Fruit fly (Drosophila melanogaster) whole organism, embryonic: ENCODE results near the gene Cp16.
A peak's percentile ranks its signal among the peaks of the same experiment; 100 is the strongest.

Experiments used
- Abd-B ChIP-seq: fragments of 200-800 bp; sonication (Bioruptor generic); optimal IDR thresholded peaks from 2 replicates; lab custom pipeline; 2018; ENCODE audit warnings: missing biosample characterization, mild to moderate bottlenecking, missing genetic modification characterization, moderate library complexity
- Bgb ChIP-seq: fragments of 200-800 bp; sonication (Bioruptor generic); IDR thresholded peaks from 2 replicates; pipeline ENCODE4 v1.3.6; 2022; ENCODE audit warnings: missing biosample characterization, missing genetic modification characterization; ENCODE audit not compliant: partially characterized antibody
- Blimp-1 ChIP-seq: fragments of 200-800 bp; sonication (Bioruptor generic); optimal IDR thresholded peaks from 3 replicates; lab custom pipeline; 2018; ENCODE audit warnings: missing biosample characterization, missing genetic modification characterization, mild to moderate bottlenecking, moderate library complexity, missing genetic modification reagents
- Bteb2 ChIP-seq: fragments of 200-800 bp; sonication (Bioruptor generic); optimal IDR thresholded peaks from 2 replicates; lab custom pipeline; 2016; ENCODE audit warnings: missing biosample characterization, missing genetic modification characterization
- CG11085 ChIP-seq: fragments of 200-800 bp; sonication (Bioruptor generic); IDR thresholded peaks from 2 replicates; pipeline ENCODE4 v1.3.6; 2022; ENCODE audit warnings: missing biosample characterization, missing genetic modification characterization
- CG11560 ChIP-seq: fragments of 200-800 bp; sonication (Bioruptor generic); IDR thresholded peaks from 3 replicates; pipeline ENCODE4 v1.3.6; 2022; ENCODE audit warnings: missing biosample characterization, missing genetic modification characterization
- CG12155 ChIP-seq: fragments of 200-800 bp; sonication (Bioruptor generic); optimal IDR thresholded peaks from 3 replicates; lab custom pipeline; 2016; ENCODE audit warnings: missing biosample characterization, missing genetic modification characterization
- CG1233 ChIP-seq: fragments of 200-800 bp; sonication (Bioruptor generic); optimal IDR thresholded peaks from 4 replicates; lab custom pipeline; 2018; ENCODE audit warnings: missing biosample characterization, mild to moderate bottlenecking, missing genetic modification characterization
- CG13424 ChIP-seq: fragments of 200-800 bp; sonication (Bioruptor generic); optimal IDR thresholded peaks from 2 replicates; lab custom pipeline; 2019; ENCODE audit warnings: missing biosample characterization, mild to moderate bottlenecking, missing genetic modification characterization, moderate library complexity
- CG14014 ChIP-seq: fragments of 200-800 bp; sonication (Bioruptor generic); IDR thresholded peaks from 2 replicates; pipeline ENCODE4 v1.3.6; 2022; ENCODE audit warnings: missing biosample characterization, missing genetic modification characterization
- CG15269 ChIP-seq: fragments of 200-800 bp; sonication (Bioruptor generic); optimal IDR thresholded peaks from 2 replicates; lab custom pipeline; 2018; ENCODE audit warnings: missing biosample characterization, mild to moderate bottlenecking, missing genetic modification characterization, moderate library complexity
- CG17802 ChIP-seq: fragments of 200-800 bp; sonication (Bioruptor generic); optimal IDR thresholded peaks from 2 replicates; lab custom pipeline; 2018; ENCODE audit warnings: missing biosample characterization, mild to moderate bottlenecking, missing genetic modification characterization, moderate library complexity
- CG32772 ChIP-seq: fragments of 200-800 bp; sonication (Bioruptor generic); IDR thresholded peaks from 2 replicates; pipeline ENCODE4 v1.3.6; 2022; ENCODE audit warnings: missing biosample characterization, missing genetic modification characterization
- CG3407 ChIP-seq: fragments of 200-800 bp; sonication (Bioruptor generic); optimal IDR thresholded peaks from 2 replicates; lab custom pipeline; 2018; ENCODE audit warnings: missing biosample characterization, mild to moderate bottlenecking, missing genetic modification characterization
- CG34376 ChIP-seq: fragments of 200-800 bp; sonication (Bioruptor generic); optimal IDR thresholded peaks from 2 replicates; lab custom pipeline; 2018; ENCODE audit warnings: missing biosample characterization, mild to moderate bottlenecking, missing genetic modification characterization
- CG4404 ChIP-seq: fragments of 200-800 bp; sonication (Bioruptor generic); IDR thresholded peaks from 2 replicates; pipeline ENCODE4 v1.3.6; 2022; ENCODE audit warnings: missing biosample characterization, missing genetic modification characterization
- CG7786 ChIP-seq: fragments of 200-800 bp; sonication (Bioruptor generic); optimal IDR thresholded peaks from 2 replicates; lab custom pipeline; 2016; ENCODE audit warnings: missing biosample characterization, missing genetic modification characterization
- CG9817 ChIP-seq: fragments of 200-800 bp; sonication (Bioruptor generic); optimal IDR thresholded peaks from 2 replicates; lab custom pipeline; 2018; ENCODE audit warnings: missing biosample characterization, mild to moderate bottlenecking, missing genetic modification characterization, moderate library complexity
- Dad ChIP-seq: fragments of 200-800 bp; sonication (Bioruptor generic); optimal IDR thresholded peaks from 3 replicates; lab custom pipeline; 2016; ENCODE audit warnings: missing biosample characterization, missing genetic modification characterization
- Eip74EF ChIP-seq, 2 experiments: fragments of 200-800 bp in 1 of 2; fragments of >200 bp in 1 of 2; sonication (Bioruptor generic) in 1 of 2; optimal IDR thresholded peaks; 2 replicates each; lab custom pipeline; 2017 to 2019; ENCODE audit warnings: missing biosample characterization in 2 of 2, missing genetic modification characterization in 2 of 2, mild to moderate bottlenecking in 1 of 2, moderate library complexity in 1 of 2
- Lhr ChIP-seq: fragments of 200-800 bp; sonication (Bioruptor generic); optimal IDR thresholded peaks from 3 replicates; lab custom pipeline; 2017; ENCODE audit warnings: mild to moderate bottlenecking, missing biosample characterization, missing genetic modification reagents, missing genetic modification characterization
- MTF-1 ChIP-seq: fragments of 200-800 bp; sonication (Bioruptor generic); optimal IDR thresholded peaks from 2 replicates; lab custom pipeline; 2018; ENCODE audit warnings: missing biosample characterization, mild to moderate bottlenecking, missing genetic modification characterization, borderline replicate concordance
- NC2β ChIP-seq: fragments of 200-800 bp; sonication (Bioruptor generic); optimal IDR thresholded peaks from 2 replicates; lab custom pipeline; 2016; ENCODE audit warnings: missing biosample characterization, missing genetic modification characterization
- NK7.1 ChIP-seq: fragments of 200-800 bp; sonication (Bioruptor generic); optimal IDR thresholded peaks from 3 replicates; lab custom pipeline; 2016; ENCODE audit warnings: missing biosample characterization, missing genetic modification characterization
- Pdp1 ChIP-seq, 2 experiments: fragments of 200-800 bp; sonication (Bioruptor generic); optimal IDR thresholded peaks; 3 replicates each; lab custom pipeline; 2016; ENCODE audit warnings: missing biosample characterization in 2 of 2, missing genetic modification characterization in 2 of 2, mild to moderate bottlenecking in 1 of 2, moderate library complexity in 1 of 2
- Six4 ChIP-seq: fragments of 200-800 bp; sonication (Bioruptor generic); optimal IDR thresholded peaks from 2 replicates; lab custom pipeline; 2016; ENCODE audit warnings: missing biosample characterization, missing genetic modification characterization
- Usf ChIP-seq: fragments of 200-800 bp; sonication (Bioruptor generic); optimal IDR thresholded peaks from 2 replicates; lab custom pipeline; 2017; ENCODE audit warnings: missing genotype, missing biosample characterization, missing genetic modification characterization
- ash1 ChIP-seq: fragments of 200-800 bp; sonication (Bioruptor generic); optimal IDR thresholded peaks from 2 replicates; lab custom pipeline; 2018; ENCODE audit warnings: missing biosample characterization, mild to moderate bottlenecking, missing genetic modification characterization
- ato ChIP-seq: fragments of 200-800 bp; sonication (Bioruptor generic); IDR thresholded peaks from 2 replicates; pipeline ENCODE4 v1.3.6; 2022; ENCODE audit warnings: missing biosample characterization, missing genetic modification characterization; ENCODE audit not compliant: partially characterized antibody
- az2 ChIP-seq: fragments of 200-800 bp; sonication (Bioruptor generic); optimal IDR thresholded peaks from 3 replicates; lab custom pipeline; 2016; ENCODE audit warnings: missing biosample characterization, missing genetic modification characterization
- bigmax ChIP-seq: fragments of 200-800 bp; sonication (Bioruptor generic); optimal IDR thresholded peaks from 2 replicates; lab custom pipeline; 2018; ENCODE audit warnings: missing biosample characterization, mild to moderate bottlenecking, missing genetic modification characterization
- chinmo ChIP-seq: fragments of 200-800 bp; sonication (Bioruptor generic); IDR thresholded peaks from 4 replicates; pipeline ENCODE4 v1.3.6; 2022; ENCODE audit warnings: missing biosample characterization, missing genetic modification characterization; ENCODE audit not compliant: partially characterized antibody
- da ChIP-seq: fragments of 200-800 bp; sonication (Bioruptor generic); optimal IDR thresholded peaks from 2 replicates; lab custom pipeline; 2016; ENCODE audit warnings: missing biosample characterization, missing genetic modification characterization
- dmrt11E ChIP-seq: fragments of 200-800 bp; sonication (Bioruptor generic); optimal IDR thresholded peaks from 3 replicates; lab custom pipeline; 2018; ENCODE audit warnings: missing biosample characterization, mild to moderate bottlenecking, missing genetic modification characterization, moderate library complexity
- dpn ChIP-seq, 2 experiments: fragments of 200-800 bp; sonication (Bioruptor generic); optimal IDR thresholded peaks; 3 replicates each; lab custom pipeline; 2016; ENCODE audit warnings: missing biosample characterization in 2 of 2, missing genetic modification characterization in 2 of 2
- exex ChIP-seq: fragments of 200-800 bp; sonication (Bioruptor generic); optimal IDR thresholded peaks from 4 replicates; lab custom pipeline; 2018; ENCODE audit warnings: missing biosample characterization, mild to moderate bottlenecking, missing genetic modification characterization, moderate library complexity
- fd3F ChIP-seq: fragments of 200-800 bp; sonication (Bioruptor generic); optimal IDR thresholded peaks from 2 replicates; lab custom pipeline; 2018; ENCODE audit warnings: missing biosample characterization, mild to moderate bottlenecking, missing genetic modification characterization, moderate library complexity
- fu2 ChIP-seq: fragments of 200-800 bp; sonication (Bioruptor generic); optimal IDR thresholded peaks from 2 replicates; lab custom pipeline; 2016; ENCODE audit warnings: missing biosample characterization, missing genetic modification characterization
- gce ChIP-seq: fragments of 200-800 bp; sonication (Bioruptor generic); IDR thresholded peaks from 3 replicates; pipeline ENCODE4 v1.3.6; 2022; ENCODE audit warnings: missing biosample characterization, missing genetic modification characterization
- gro ChIP-seq: fragments of 200-800 bp; sonication (Bioruptor generic); optimal IDR thresholded peaks from 2 replicates; lab custom pipeline; 2016; ENCODE audit warnings: missing biosample characterization, missing genetic modification characterization
- lilli ChIP-seq: fragments of 200-800 bp; sonication (Bioruptor generic); optimal IDR thresholded peaks from 3 replicates; lab custom pipeline; 2016; ENCODE audit warnings: missing biosample characterization, missing genetic modification characterization
- luna ChIP-seq: fragments of 200-800 bp; sonication (Bioruptor generic); optimal IDR thresholded peaks from 2 replicates; lab custom pipeline; 2016; ENCODE audit warnings: missing biosample characterization, missing genetic modification characterization
- pho ChIP-seq: fragments of 200-800 bp; sonication (Bioruptor generic); optimal IDR thresholded peaks from 2 replicates; lab custom pipeline; 2016; ENCODE audit warnings: missing biosample characterization, missing genetic modification characterization
- sens-2 ChIP-seq: fragments of 200-800 bp; sonication (Bioruptor generic); IDR thresholded peaks from 2 replicates; pipeline ENCODE4 v1.3.6; 2022; ENCODE audit warnings: missing biosample characterization, missing genetic modification characterization
- tio ChIP-seq: fragments of 200-800 bp; sonication (Bioruptor generic); optimal IDR thresholded peaks from 2 replicates; lab custom pipeline; 2017; ENCODE audit warnings: missing biosample characterization, missing genetic modification characterization, inconsistent platforms
- tll ChIP-seq, 2 experiments: fragments of 200-800 bp in 1 of 2; fragments of >200 bp in 1 of 2; sonication (Bioruptor generic) in 1 of 2; optimal IDR thresholded peaks; 2 replicates each; lab custom pipeline; 2017 to 2019; ENCODE audit warnings: missing biosample characterization in 2 of 2, missing genetic modification characterization in 2 of 2, mild to moderate bottlenecking in 1 of 2, moderate library complexity in 1 of 2
- trh ChIP-seq: fragments of 200-800 bp; sonication (Bioruptor generic); optimal IDR thresholded peaks from 2 replicates; lab custom pipeline; 2016; ENCODE audit warnings: missing biosample characterization, missing genetic modification characterization
- twi ChIP-seq: fragments of 200-800 bp; optimal IDR thresholded peaks from 2 replicates; lab custom pipeline; 2019; ENCODE audit warnings: missing biosample characterization, mild to moderate bottlenecking, missing genetic modification characterization, moderate library complexity
- zfh2 ChIP-seq: fragments of 200-800 bp; sonication (Bioruptor generic); optimal IDR thresholded peaks from 2 replicates; lab custom pipeline; 2016; ENCODE audit warnings: missing biosample characterization, missing genetic modification characterization

Cp16 gene

DNA sequence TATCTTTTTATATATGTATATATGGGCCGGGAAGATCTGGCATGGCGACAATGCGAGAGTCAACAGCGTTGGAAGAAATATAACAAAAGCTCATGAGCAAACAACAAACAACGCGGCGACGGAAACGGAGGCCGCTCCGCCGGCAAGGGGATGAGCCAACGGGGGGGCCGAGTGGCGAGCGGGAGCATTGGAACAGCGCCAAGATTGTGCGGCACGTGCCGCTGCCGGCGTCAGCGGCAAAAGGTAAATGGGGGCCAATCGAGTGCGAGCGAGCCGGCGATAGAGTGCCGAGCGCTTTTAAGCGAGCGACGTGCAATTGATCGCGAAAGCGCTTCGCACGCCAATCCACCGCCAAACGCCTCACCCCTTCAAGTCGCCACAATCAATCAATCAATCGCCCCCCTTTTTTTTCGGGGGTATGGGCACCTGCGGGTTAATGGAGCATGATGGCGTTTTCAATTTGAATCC, 35.2 kb upstream of the Cp16 start (continued):
- TF ChIP-seq trh = no peak
- no peak for TF ChIP-seq luna (GFP tag; lab: Kevin White, UChicago)
- TF ChIP-seq Abd-B (GFP tag; lab: Kevin White, UChicago) = no peak
- TF ChIP-seq zfh2 (GFP tag; lab: Kevin White, UChicago) = no peak
- no peak for TF ChIP-seq da
- TF ChIP-seq CG3407 (GFP tag; lab: Kevin White, UChicago) = peak; percentile 90
- TF ChIP-seq CG4404 (GFP tag; lab: Robert Waterston, UW) = no peak
- TF ChIP-seq lilli (GFP tag; lab: Kevin White, UChicago) = peak; percentile 33
- peak; percentile 19 for TF ChIP-seq Bteb2
- TF ChIP-seq Six4 (GFP tag; lab: Kevin White, UChicago) = peak; percentile 20
- peak; percentile 60 for TF ChIP-seq Blimp-1 (GFP tag; lab: Kevin White, UChicago)
- no peak for TF ChIP-seq CG11560 (tag; lab: Robert Waterston, UW)
- peak in 1 of 2 experiments; percentile 38 for TF ChIP-seq Pdp1 (GFP tag; optimal IDR thresholded peaks at IDR 0.05; lab: Kevin White, UChicago)
- TF ChIP-seq CG11085 (GFP tag; lab: Robert Waterston, UW) = no peak
- peak; percentile 77 for TF ChIP-seq CG1233 (GFP tag; lab: Kevin White, UChicago)
- TF ChIP-seq CG9817 (tag; lab: Kevin White, UChicago) = peak; percentile 9
- TF ChIP-seq dmrt11E (tag; lab: Kevin White, UChicago) = peak; percentile 40
- TF ChIP-seq fu2 (GFP tag; lab: Kevin White, UChicago) = no peak
- peak; percentile 37 for TF ChIP-seq pho (GFP tag; lab: Kevin White, UChicago)
- TF ChIP-seq bigmax (GFP tag; lab: Kevin White, UChicago) = no peak
- TF ChIP-seq CG14014 (GFP tag; lab: Robert Waterston, UW) = peak; percentile 67; the same call in 1 of the 2 replicates
- peak; percentile 21 for TF ChIP-seq az2
- TF ChIP-seq NK7.1 (GFP tag; lab: Kevin White, UChicago) = no peak
- TF ChIP-seq CG7786 (GFP tag; lab: Kevin White, UChicago) = no peak
- TF ChIP-seq CG15269 (tag; lab: Kevin White, UChicago) = peak; percentile 49
- TF ChIP-seq chinmo (GFP tag; lab: Robert Waterston, UW) = peak; percentile 95
- peak; percentile 28 for TF ChIP-seq twi (tag; lab: Kevin White, UChicago)
- TF ChIP-seq CG34376 (GFP tag; lab: Kevin White, UChicago) = peak; percentile 87
- TF ChIP-seq tio = no peak
- TF ChIP-seq CG13424 (tag; lab: Kevin White, UChicago) = peak; percentile 49
- no peak for TF ChIP-seq CG32772 (GFP tag; lab: Robert Waterston, UW)
- no peak; the same call in 1 of the 2 replicates for TF ChIP-seq Bgb
- peak; percentile 37 for TF ChIP-seq dpn (GFP tag; optimal IDR thresholded peaks at IDR 0.05; lab: Kevin White, UChicago)
- TF ChIP-seq Dad (GFP tag; lab: Kevin White, UChicago) = peak; percentile 10
- TF ChIP-seq exex (tag; lab: Kevin White, UChicago) = peak; percentile 38
- TF ChIP-seq gce (GFP tag; lab: Robert Waterston, UW) = peak; percentile 54; the same call in 1 of the 3 replicates
- peak; percentile 32 for TF ChIP-seq NC2β
- TF ChIP-seq gro (GFP tag; lab: Kevin White, UChicago) = peak; percentile 77
- TF ChIP-seq CG17802 (tag; lab: Kevin White, UChicago) = peak; percentile 20
- peak; percentile 48 for TF ChIP-seq fd3F
- peak; percentile 36 for TF ChIP-seq Usf (GFP tag; lab: Kevin White, UChicago)
- no peak for TF ChIP-seq tll (GFP tag; optimal IDR thresholded peaks at IDR 0.05; lab: Kevin White, UChicago)
- TF ChIP-seq Lhr (GFP tag; lab: Kevin White, UChicago) = peak; percentile 36
- TF ChIP-seq MTF-1 = peak; percentile 82
- no peak for TF ChIP-seq ato (GFP tag; lab: Robert Waterston, UW)
- TF ChIP-seq ash1 = peak; percentile 48
- 0 out of 2 replicates have a peak, but pooled peaks have one; percentile 38 for TF ChIP-seq sens-2 (GFP tag; lab: Robert Waterston, UW)
- TF ChIP-seq CG12155 (GFP tag; lab: Kevin White, UChicago) = no peak
- TF ChIP-seq Eip74EF (GFP tag; optimal IDR thresholded peaks at IDR 0.05; lab: Kevin White, UChicago) = peak in 1 of 2 experiments; percentile 57
